Fruit fly (Drosophila melanogaster): ENCODE data around the gene CG3819.

The CG3819 gene

DNA sequence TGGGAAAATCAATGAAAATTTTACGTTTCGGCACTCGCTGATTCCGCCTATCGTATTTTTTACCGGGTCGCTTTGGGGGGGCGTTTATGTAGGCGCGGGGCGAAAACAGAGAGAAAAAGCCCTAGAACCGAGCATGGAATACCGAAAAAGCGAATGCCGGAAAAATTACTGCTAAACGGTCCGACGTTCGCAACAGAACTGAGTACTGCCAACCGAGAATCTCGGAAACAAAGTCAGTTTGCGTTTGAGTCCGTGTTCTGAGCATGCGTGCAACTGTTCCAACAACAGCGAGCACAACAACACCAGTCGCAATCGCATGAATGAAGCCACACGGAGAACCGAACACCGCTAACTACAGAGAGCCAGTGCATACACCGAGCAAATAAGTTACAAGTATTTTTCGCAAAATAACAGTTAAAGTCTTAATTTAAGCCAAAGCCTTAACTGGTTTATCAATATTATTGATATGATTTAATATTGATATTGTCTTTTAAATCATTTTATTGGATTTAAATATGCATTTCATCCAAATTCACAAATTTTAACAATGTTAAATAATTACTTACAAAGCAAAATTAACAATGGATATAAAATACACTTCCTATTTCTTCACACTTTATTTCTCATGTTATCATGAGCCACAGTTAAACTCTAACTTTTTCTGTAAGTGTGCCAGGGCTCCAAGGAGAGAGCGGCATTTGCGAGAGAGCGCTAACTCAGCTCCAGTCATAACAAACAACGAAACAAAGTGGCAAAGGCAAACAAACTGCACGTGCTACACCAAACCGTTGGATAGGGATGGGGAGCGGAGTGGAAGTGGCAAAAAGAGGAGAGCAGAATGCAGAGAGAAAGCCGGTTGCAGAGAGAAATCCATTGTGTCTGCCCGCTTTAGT is 31.4 kb downstream of the CG3819 start, which contains the start of gene CG3961 (continued):
- no peak for TF ChIP-seq pita (GFP tag; optimal IDR thresholded peaks at IDR 0.05)
- peak; percentile 80 for TF ChIP-seq Bdp1 (GFP tag; optimal IDR thresholded peaks at IDR 0.05)
- peak in 1 of 2 experiments; percentile 99 for TF ChIP-seq Eip74EF (GFP tag; optimal IDR thresholded peaks at IDR 0.05)
- peak; percentile 93 for TF ChIP-seq Med (GFP tag)
- TF ChIP-seq croc (GFP tag; conservative IDR thresholded peaks at IDR 0.05), result peak; percentile 96
- peak; percentile 74 for TF ChIP-seq CG17802 (tag; optimal IDR thresholded peaks at IDR 0.05)
- peak in 1 of 2 experiments; percentile 74 for TF ChIP-seq insv (GFP tag; optimal IDR thresholded peaks at IDR 0.05)
- TF ChIP-seq chif (GFP tag; optimal IDR thresholded peaks at IDR 0.05), result peak; percentile 85 to 94
- no peak for TF ChIP-seq CG2129 (GFP tag; IDR thresholded peaks at IDR 0.05; ENCODE audit: partially characterized antibody)
- TF ChIP-seq CG11247 (GFP tag; IDR thresholded peaks at IDR 0.05), result peak; percentile 65
- TF ChIP-seq esg (GFP tag; conservative IDR thresholded peaks at IDR 0.05), result peak; percentile 94
- TF ChIP-seq danr (GFP tag; IDR thresholded peaks at IDR 0.05), result peak; percentile 90
- peak; percentile 72 for TF ChIP-seq CG3163 (GFP tag; optimal IDR thresholded peaks at IDR 0.05)
- TF ChIP-seq ash1 (GFP tag; optimal IDR thresholded peaks at IDR 0.05), result no peak
- TF ChIP-seq CG8944 (GFP tag; optimal IDR thresholded peaks at IDR 0.05), result peak; percentile 81
- TF ChIP-seq gt (GFP tag; IDR thresholded peaks at IDR 0.05), result peak; percentile 80
- TF ChIP-seq fru (optimal IDR thresholded peaks at IDR 0.05), result no peak
- TF ChIP-seq ac (GFP tag; optimal IDR thresholded peaks at IDR 0.05), result peak; percentile 76
- TF ChIP-seq sens (GFP tag), result peak; percentile 99
- TF ChIP-seq Optix (GFP tag; IDR thresholded peaks at IDR 0.05), result no peak
- TF ChIP-seq CG18476 (GFP tag; optimal IDR thresholded peaks at IDR 0.05), result peak; percentile 94
- no peak for TF ChIP-seq Scr (GFP tag; IDR thresholded peaks at IDR 0.05; ENCODE audit: partially characterized antibody)
- TF ChIP-seq hkb (optimal IDR thresholded peaks at IDR 0.05), result no peak
- peak; percentile 94 for TF ChIP-seq hkb (GFP tag; IDR thresholded peaks at IDR 0.05)
- TF ChIP-seq luna (GFP tag; optimal IDR thresholded peaks at IDR 0.05), result peak; percentile 59
- peak; percentile 80 for TF ChIP-seq Ada2b (GFP tag; IDR thresholded peaks at IDR 0.05)
- TF ChIP-seq Rx (GFP tag; IDR thresholded peaks at IDR 0.05), result peak; percentile 64
- TF ChIP-seq CG10366 (GFP tag; IDR thresholded peaks at IDR 0.05), result peak; percentile 88
- peak; percentile 85 for TF ChIP-seq dm (GFP tag; optimal IDR thresholded peaks at IDR 0.05)
- TF ChIP-seq H2.0 (GFP tag; IDR thresholded peaks at IDR 0.05), result peak; percentile 88
- TF ChIP-seq chm (GFP tag; IDR thresholded peaks at IDR 0.05), result peak; percentile 83; the same call in 1 of the 2 replicates
- TF ChIP-seq CG7556 (GFP tag; optimal IDR thresholded peaks at IDR 0.05), result peak; percentile 100
- peak; percentile 97 for TF ChIP-seq D19A (tag; optimal IDR thresholded peaks at IDR 0.05)
- peak; percentile 77 for TF ChIP-seq Hmx (GFP tag; optimal IDR thresholded peaks at IDR 0.05)
- TF ChIP-seq sug (tag; optimal IDR thresholded peaks at IDR 0.05), result peak; percentile 94
- no peak for TF ChIP-seq aop (GFP tag; IDR thresholded peaks at IDR 0.05)
- TF ChIP-seq H15 (GFP tag; IDR thresholded peaks at IDR 0.05), result peak; percentile 80
- no peak for TF ChIP-seq ftz-f1 (GFP tag; optimal IDR thresholded peaks at IDR 0.05)
- TF ChIP-seq Drgx (GFP tag; IDR thresholded peaks at IDR 0.05), result peak; percentile 93
- peak; percentile 91 to 99 for TF ChIP-seq Hr51 (GFP tag; optimal IDR thresholded peaks at IDR 0.05)
- TF ChIP-seq kni (GFP tag; optimal IDR thresholded peaks at IDR 0.05), result peak; percentile 86
- peak; percentile 83; the same call in 2 of the 3 replicates for TF ChIP-seq B-H1 (GFP tag; IDR thresholded peaks at IDR 0.05)
- TF ChIP-seq CG17385 (GFP tag; optimal IDR thresholded peaks at IDR 0.05), result peak; percentile 96
- TF ChIP-seq ap (GFP tag; IDR thresholded peaks at IDR 0.05), result peak; percentile 83
- peak; percentile 95 for TF ChIP-seq CG3281 (GFP tag; optimal IDR thresholded peaks at IDR 0.05)
- TF ChIP-seq sima (GFP tag; optimal IDR thresholded peaks at IDR 0.05), result peak; percentile 30
- TF ChIP-seq Poxn (GFP tag; IDR thresholded peaks at IDR 0.05), result no peak
- TF ChIP-seq CG7928 (GFP tag; optimal IDR thresholded peaks at IDR 0.05), result peak; percentile 73
- TF ChIP-seq Hmr (GFP tag; optimal IDR thresholded peaks at IDR 0.05), result peak; percentile 98
- peak; percentile 1 for TF ChIP-seq emc (GFP tag; optimal IDR thresholded peaks at IDR 0.05)

All from whole organism, embryonic.